Worm (Caenorhabditis elegans) whole organism, midembryonic: ENCODE results near the gene fbxa-88.

Experiments used
- cog-1 ChIP-seq: sonication (generic microtip); optimal IDR thresholded peaks from 2 replicates; lab custom pipeline; 2016; ENCODE audit warnings: missing genetic modification characterization, missing compliant biosample characterization
- flt-1 ChIP-seq: fragments of 200-800 bp; sonication (Bioruptor generic); IDR thresholded peaks from 2 replicates; pipeline ENCODE4 v1.3.6; 2022; ENCODE audit warnings: missing genetic modification characterization, missing compliant biosample characterization
- klf-2 ChIP-seq: fragments of 200-800 bp; sonication (Bioruptor generic); conservative IDR thresholded peaks from 2 replicates; pipeline ENCODE4 v1.3.6; 2022; ENCODE audit warnings: missing genetic modification reagents, missing genetic modification characterization, missing compliant biosample characterization
- ref-1 ChIP-seq: fragments of 200-800 bp; sonication (Bioruptor generic); conservative IDR thresholded peaks from 2 replicates; pipeline ENCODE4 v1.3.6; 2022; ENCODE audit warnings: missing genetic modification reagents, missing genetic modification characterization, missing compliant biosample characterization
- tab-1 ChIP-seq: fragments of 200-800 bp; sonication (Bioruptor generic); IDR thresholded peaks from 2 replicates; pipeline ENCODE4 v1.3.6; 2022; ENCODE audit warnings: missing genetic modification characterization, missing compliant biosample characterization
- ztf-23 ChIP-seq: fragments of 200-800 bp; sonication (Bioruptor generic); IDR thresholded peaks from 2 replicates; pipeline ENCODE4 v1.3.6; 2022; ENCODE audit warnings: missing genetic modification reagents, missing genetic modification characterization, missing compliant biosample characterization

- no peak for TF ChIP-seq cog-1 (tag; lab: Kevin White, UChicago)
- no peak for TF ChIP-seq ztf-23
- TF ChIP-seq flt-1 = no peak
- no peak for TF ChIP-seq ref-1 (GFP tag; lab: Robert Waterston, UW)
- TF ChIP-seq tab-1 (GFP tag; lab: Robert Waterston, UW) = no peak
- no peak for TF ChIP-seq klf-2 (GFP tag; lab: Robert Waterston, UW)
These were observed 18.2 kb downstream of the fbxa-88 start, which contains the start of gene nhr-111 for ce11 chrV:16124739-16125138.
